Fruit fly (Drosophila melanogaster) whole organism, embryonic: ENCODE measurements around the gene mib2.
A peak's percentile ranks its signal among the peaks of the same experiment; 100 is the strongest.

Experiments used
- Atf3 ChIP-seq: fragments of 200-800 bp; sonication (Bioruptor generic); optimal IDR thresholded peaks from 3 replicates; lab custom pipeline; 2016; ENCODE audit warnings: missing biosample characterization, missing genetic modification characterization
- CG10147 ChIP-seq: fragments of 200-800 bp; sonication (Bioruptor generic); optimal IDR thresholded peaks from 2 replicates; lab custom pipeline; 2019; ENCODE audit warnings: missing biosample characterization, mild to moderate bottlenecking, missing genetic modification characterization, moderate library complexity
- CG10209 ChIP-seq: fragments of 200-800 bp; sonication (Bioruptor generic); optimal IDR thresholded peaks from 3 replicates; lab custom pipeline; 2017; ENCODE audit warnings: missing biosample characterization, mild to moderate bottlenecking, missing genetic modification characterization, missing genetic modification reagents
- CG10565 ChIP-seq: fragments of 200-800 bp; sonication (Bioruptor generic); optimal IDR thresholded peaks from 3 replicates; lab custom pipeline; 2016; ENCODE audit warnings: missing biosample characterization, mild to moderate bottlenecking, missing genetic modification characterization
- CG11247 ChIP-seq: fragments of 200-800 bp; sonication (Bioruptor generic); IDR thresholded peaks from 2 replicates; pipeline ENCODE4 v1.3.6; 2022; ENCODE audit warnings: missing biosample characterization, missing genetic modification characterization
- CG12071 ChIP-seq: fragments of 200-800 bp; sonication (Bioruptor generic); optimal IDR thresholded peaks from 3 replicates; lab custom pipeline; 2018; ENCODE audit warnings: missing biosample characterization, mild to moderate bottlenecking, missing genetic modification characterization
- CG12155 ChIP-seq: fragments of 200-800 bp; sonication (Bioruptor generic); optimal IDR thresholded peaks from 3 replicates; lab custom pipeline; 2016; ENCODE audit warnings: missing biosample characterization, missing genetic modification characterization
- CG13424 ChIP-seq: fragments of 200-800 bp; sonication (Bioruptor generic); optimal IDR thresholded peaks from 2 replicates; lab custom pipeline; 2019; ENCODE audit warnings: missing biosample characterization, mild to moderate bottlenecking, missing genetic modification characterization, moderate library complexity
- CG14050 ChIP-seq: fragments of 200-800 bp; sonication (Bioruptor generic); IDR thresholded peaks from 3 replicates; pipeline ENCODE4 v1.3.6; 2022; ENCODE audit warnings: missing biosample characterization, missing genetic modification characterization
- CG14667 ChIP-seq: fragments of 200-800 bp; sonication (Bioruptor generic); IDR thresholded peaks from 2 replicates; pipeline ENCODE4 v1.3.6; 2022; ENCODE audit warnings: missing biosample characterization, missing genetic modification characterization
- CG1603 ChIP-seq: fragments of 200-800 bp; sonication (Bioruptor generic); optimal IDR thresholded peaks from 2 replicates; lab custom pipeline; 2019; ENCODE audit warnings: missing biosample characterization, mild to moderate bottlenecking, missing genetic modification characterization, moderate library complexity
- CG18262 ChIP-seq: fragments of 200-800 bp; optimal IDR thresholded peaks from 3 replicates; lab custom pipeline; 2019; ENCODE audit warnings: missing biosample characterization, mild to moderate bottlenecking, missing genetic modification characterization, moderate library complexity
- CG2202 ChIP-seq: fragments of 200-800 bp; sonication (Bioruptor generic); optimal IDR thresholded peaks from 2 replicates; lab custom pipeline; 2018; ENCODE audit warnings: missing biosample characterization, mild to moderate bottlenecking, missing genetic modification characterization
- CG30431 ChIP-seq: fragments of 200-800 bp; sonication (Bioruptor generic); optimal IDR thresholded peaks from 2 replicates; lab custom pipeline; 2017; ENCODE audit warnings: missing biosample characterization, missing genetic modification characterization
- CG33557 ChIP-seq: fragments of 200-800 bp; sonication (Bioruptor generic); optimal IDR thresholded peaks from 2 replicates; lab custom pipeline; 2019; ENCODE audit warnings: missing biosample characterization, mild to moderate bottlenecking, missing genetic modification characterization, moderate library complexity
- CG3847 ChIP-seq: fragments of 200-800 bp; sonication (Bioruptor generic); IDR thresholded peaks from 2 replicates; pipeline ENCODE4 v1.3.6; 2022; ENCODE audit warnings: missing biosample characterization, missing genetic modification characterization
- CG42726 ChIP-seq: fragments of 200-800 bp; sonication (Bioruptor generic); IDR thresholded peaks from 2 replicates; pipeline ENCODE4 v1.3.6; 2022; ENCODE audit warnings: missing biosample characterization, missing genetic modification characterization; ENCODE audit not compliant: partially characterized antibody
- CG6791 ChIP-seq: fragments of 200-800 bp; sonication (Bioruptor generic); IDR thresholded peaks from 3 replicates; pipeline ENCODE4 v1.3.6; 2022; ENCODE audit warnings: missing biosample characterization, missing genetic modification characterization; ENCODE audit not compliant: partially characterized antibody
- CG7271 ChIP-seq: fragments of 200-800 bp; sonication (Bioruptor generic); optimal IDR thresholded peaks from 2 replicates; lab custom pipeline; 2018; ENCODE audit warnings: missing biosample characterization, mild to moderate bottlenecking, missing genetic modification characterization, moderate library complexity
- Camta ChIP-seq: fragments of 200-800 bp; sonication (Bioruptor generic); optimal IDR thresholded peaks from 2 replicates; lab custom pipeline; 2016; ENCODE audit warnings: missing biosample characterization, missing genetic modification characterization
- Deaf1 ChIP-seq: fragments of 200-800 bp; optimal IDR thresholded peaks from 3 replicates; lab custom pipeline; 2019; ENCODE audit warnings: missing biosample characterization, mild to moderate bottlenecking, missing genetic modification characterization, moderate library complexity
- Dll ChIP-seq: fragments of 200-800 bp; sonication (Bioruptor generic); IDR thresholded peaks from 4 replicates; pipeline ENCODE4 v1.3.6; 2022; ENCODE audit warnings: missing biosample characterization, missing genetic modification characterization; ENCODE audit not compliant: partially characterized antibody
- Elba2 ChIP-seq: fragments of 200-800 bp; sonication (Bioruptor generic); optimal IDR thresholded peaks from 3 replicates; lab custom pipeline; 2016; ENCODE audit warnings: missing biosample characterization, missing genetic modification characterization
- HLHmδ ChIP-seq: fragments of 200-800 bp; sonication (Bioruptor generic); optimal IDR thresholded peaks from 2 replicates; lab custom pipeline; 2018; ENCODE audit warnings: missing biosample characterization, mild to moderate bottlenecking, missing genetic modification characterization, moderate library complexity
- Hand ChIP-seq: fragments of 200-800 bp; sonication (Bioruptor generic); optimal IDR thresholded peaks from 2 replicates; lab custom pipeline; 2017; ENCODE audit warnings: mild to moderate bottlenecking, missing biosample characterization, missing genetic modification reagents, missing genetic modification characterization
- HmgD ChIP-seq: fragments of 200-800 bp; sonication (Bioruptor generic); optimal IDR thresholded peaks from 3 replicates; lab custom pipeline; 2016; ENCODE audit warnings: missing biosample characterization, missing genetic modification characterization
- Hr3 ChIP-seq: fragments of 200-800 bp; sonication (Bioruptor generic); optimal IDR thresholded peaks from 3 replicates; lab custom pipeline; 2016; ENCODE audit warnings: missing biosample characterization, missing genetic modification characterization
- Mad ChIP-seq: fragments of 200-800 bp; sonication (Bioruptor generic); optimal IDR thresholded peaks from 2 replicates; lab custom pipeline; 2016; ENCODE audit warnings: missing biosample characterization, missing genetic modification characterization
- Med ChIP-seq: fragments of 200-800 bp; sonication (Bioruptor generic); peaks from one replicate; lab custom pipeline; 2016; ENCODE audit warnings: missing biosample characterization, missing genetic modification characterization, mild to moderate bottlenecking, inconsistent platforms, moderate library complexity
- Oaz ChIP-seq: fragments of 200-800 bp; sonication (Bioruptor generic); IDR thresholded peaks from 2 replicates; pipeline ENCODE4 v1.3.6; 2022; ENCODE audit warnings: missing biosample characterization, missing genetic modification characterization
- Optix ChIP-seq: fragments of 200-800 bp; sonication (Bioruptor generic); IDR thresholded peaks from 3 replicates; pipeline ENCODE4 v1.3.6; 2022; ENCODE audit warnings: missing biosample characterization, missing genetic modification characterization
- Pdp1 ChIP-seq, 2 experiments: fragments of 200-800 bp; sonication (Bioruptor generic); optimal IDR thresholded peaks; 3 replicates each; lab custom pipeline; 2016; ENCODE audit warnings: missing biosample characterization in 2 of 2, missing genetic modification characterization in 2 of 2, mild to moderate bottlenecking in 1 of 2, moderate library complexity in 1 of 2
- Scr ChIP-seq: fragments of 200-800 bp; sonication (Bioruptor generic); IDR thresholded peaks from 2 replicates; pipeline ENCODE4 v1.3.6; 2022; ENCODE audit warnings: missing biosample characterization, missing genetic modification characterization; ENCODE audit not compliant: partially characterized antibody
- al ChIP-seq: fragments of 200-800 bp; sonication (Bioruptor generic); IDR thresholded peaks from 2 replicates; pipeline ENCODE4 v1.3.6; 2022; ENCODE audit warnings: missing biosample characterization, missing genetic modification characterization
- bsh ChIP-seq, 2 experiments: fragments of 200-800 bp; sonication (Bioruptor generic); optimal IDR thresholded peaks; 2 replicates each; lab custom pipeline; 2017 to 2018; ENCODE audit warnings: mild to moderate bottlenecking in 2 of 2, missing biosample characterization in 2 of 2, missing genetic modification characterization in 2 of 2, moderate library complexity in 1 of 2
- chinmo ChIP-seq: fragments of 200-800 bp; sonication (Bioruptor generic); IDR thresholded peaks from 4 replicates; pipeline ENCODE4 v1.3.6; 2022; ENCODE audit warnings: missing biosample characterization, missing genetic modification characterization; ENCODE audit not compliant: partially characterized antibody
- crol ChIP-seq: fragments of 200-800 bp; sonication (Bioruptor generic); IDR thresholded peaks from 2 replicates; pipeline ENCODE4 v1.3.6; 2022; ENCODE audit warnings: missing biosample characterization, missing genetic modification characterization
- ewg ChIP-seq: fragments of 200-800 bp; sonication (Bioruptor generic); optimal IDR thresholded peaks from 3 replicates; lab custom pipeline; 2017; ENCODE audit warnings: mild to moderate bottlenecking, missing biosample characterization, missing genetic modification reagents, missing genetic modification characterization
- jigr1 ChIP-seq: fragments of 200-800 bp; sonication (Bioruptor generic); IDR thresholded peaks from 3 replicates; pipeline ENCODE4 v1.3.6; 2022; ENCODE audit warnings: missing biosample characterization, missing genetic modification characterization
- klu ChIP-seq: fragments of 200-800 bp; sonication (Bioruptor generic); IDR thresholded peaks from 2 replicates; pipeline ENCODE4 v1.3.6; 2022; ENCODE audit warnings: missing biosample characterization, missing genetic modification characterization
- p53 ChIP-seq: fragments of 200-800 bp; sonication (Bioruptor generic); optimal IDR thresholded peaks from 2 replicates; lab custom pipeline; 2016; ENCODE audit warnings: missing biosample characterization, missing genetic modification characterization
- psq ChIP-seq: fragments of 200-800 bp; sonication (Bioruptor generic); optimal IDR thresholded peaks from 2 replicates; lab custom pipeline; 2017; ENCODE audit warnings: missing biosample characterization, missing genetic modification characterization
- sd ChIP-seq: fragments of 200-800 bp; sonication (Bioruptor generic); optimal IDR thresholded peaks from 3 replicates; lab custom pipeline; 2018; ENCODE audit warnings: missing biosample characterization, mild to moderate bottlenecking, missing genetic modification characterization, moderate library complexity
- sim ChIP-seq: fragments of 200-800 bp; sonication (Bioruptor generic); IDR thresholded peaks from 2 replicates; pipeline ENCODE4 v1.3.6; 2022; ENCODE audit warnings: missing biosample characterization, missing genetic modification characterization
- tap ChIP-seq: fragments of 200-800 bp; optimal IDR thresholded peaks from 3 replicates; lab custom pipeline; 2019; ENCODE audit warnings: missing biosample characterization, mild to moderate bottlenecking, missing genetic modification characterization, moderate library complexity
- unpg ChIP-seq: fragments of 200-800 bp; sonication (Bioruptor generic); optimal IDR thresholded peaks from 3 replicates; lab custom pipeline; 2018; ENCODE audit warnings: missing biosample characterization, mild to moderate bottlenecking, missing genetic modification characterization, moderate library complexity
- vfl ChIP-seq: fragments of 200-800 bp; sonication (Bioruptor generic); optimal IDR thresholded peaks from 2 replicates; lab custom pipeline; 2016; ENCODE audit warnings: missing biosample characterization, missing genetic modification characterization
- zen ChIP-seq: fragments of 200-800 bp; sonication (Bioruptor generic); optimal IDR thresholded peaks from 3 replicates; lab custom pipeline; 2018; ENCODE audit warnings: missing biosample characterization, mild to moderate bottlenecking, missing genetic modification characterization, moderate library complexity
- zfh2 ChIP-seq: fragments of 200-800 bp; sonication (Bioruptor generic); optimal IDR thresholded peaks from 2 replicates; lab custom pipeline; 2016; ENCODE audit warnings: missing biosample characterization, missing genetic modification characterization

The mib2 gene

dm6 chr2L:19026491-19027197 lies 7.6 kb upstream of the mib2 start (continued):
- TF ChIP-seq CG18262 (tag; lab: Kevin White, UChicago) (peak; percentile 51), p53 (GFP tag; lab: Kevin White, UChicago) (no peak), Elba2 (GFP tag; lab: Kevin White, UChicago) (no peak), tap (tag; lab: Kevin White, UChicago) (peak; percentile 41), Hr3 (GFP tag; lab: Kevin White, UChicago) (no peak), CG33557 (GFP tag; lab: Kevin White, UChicago) (no peak), al (GFP tag; lab: Robert Waterston, UW) (peak; percentile 18; the same call in 1 of the 2 replicates), Hand (GFP tag; lab: Kevin White, UChicago) (peak; percentile 85), CG11247 (GFP tag; lab: Robert Waterston, UW) (no peak), CG6791 (GFP tag; lab: Robert Waterston, UW) (no peak), ewg (GFP tag; lab: Kevin White, UChicago) (peak; percentile 25), Scr (GFP tag; lab: Robert Waterston, UW) (no peak), CG42726 (GFP tag; lab: Robert Waterston, UW) (no peak), CG7271 (tag; lab: Kevin White, UChicago) (no peak), Atf3 (no peak), sim (GFP tag; lab: Robert Waterston, UW) (no peak), unpg (peak; percentile 44), zfh2 (peak; percentile 45), Dll (GFP tag; lab: Robert Waterston, UW) (no peak), CG12155 (GFP tag; lab: Kevin White, UChicago) (peak; percentile 5), klu (GFP tag; lab: Robert Waterston, UW) (no peak), psq (no peak), CG1603 (tag; lab: Kevin White, UChicago) (peak; percentile 35), CG12071 (peak; percentile 25), bsh (GFP tag; optimal IDR thresholded peaks at IDR 0.05; lab: Kevin White, UChicago) (peak in 1 of 2 experiments; percentile 28), CG2202 (tag; lab: Kevin White, UChicago) (no peak), CG30431 (GFP tag; lab: Kevin White, UChicago) (no peak), HLHmδ (GFP tag; lab: Kevin White, UChicago) (no peak), Camta (GFP tag; lab: Kevin White, UChicago) (no peak), CG14667 (GFP tag; lab: Robert Waterston, UW) (no peak), jigr1 (GFP tag; lab: Robert Waterston, UW) (no peak), Deaf1 (peak; percentile 64), sd (tag; lab: Kevin White, UChicago) (no peak), Oaz (GFP tag; lab: Robert Waterston, UW) (no peak), CG13424 (tag; lab: Kevin White, UChicago) (peak; percentile 70), vfl (GFP tag; lab: Kevin White, UChicago) (no peak), CG10565 (GFP tag; lab: Kevin White, UChicago) (no peak), Optix (GFP tag; lab: Robert Waterston, UW) (no peak; the same call in 2 of the 3 replicates), Med (GFP tag; lab: Kevin White, UChicago) (peak; percentile 80), CG10147 (peak; percentile 76), Mad (GFP tag; lab: Kevin White, UChicago) (no peak), CG10209 (GFP tag; lab: Kevin White, UChicago) (peak; percentile 44), chinmo (GFP tag; lab: Robert Waterston, UW) (no peak), Pdp1 (GFP tag; optimal IDR thresholded peaks at IDR 0.05; lab: Kevin White, UChicago) (peak in 1 of 2 experiments; percentile 8), CG3847 (GFP tag; lab: Robert Waterston, UW) (peak; percentile 27), CG14050 (GFP tag; lab: Robert Waterston, UW) (no peak), zen (tag; lab: Kevin White, UChicago) (no peak), crol (GFP tag; lab: Robert Waterston, UW) (peak; percentile 79), HmgD (GFP tag; lab: Kevin White, UChicago) (no peak)
